Worm (Caenorhabditis elegans): ENCODE results near the gene ugt-35.

Gene ugt-35

ce11 chrV:10654165-10654564 is at the start of gene ugt-35:
Gene ugt-35 (minus strand): TSS chrV:10654265.
- TF ChIP-seq unc-86 (tag; optimal IDR thresholded peaks at IDR 0.05) (no peak), jun-1 (tag; optimal IDR thresholded peaks at IDR 0.05) (no peak), snpc-4 (tag; optimal IDR thresholded peaks at IDR 0.05) (no peak), isw-1 (GFP tag; IDR thresholded peaks at IDR 0.05) (no peak), lir-3 (tag; optimal IDR thresholded peaks at IDR 0.05; ENCODE audit: poor library complexity) (no peak), ceh-90 (tag; optimal IDR thresholded peaks at IDR 0.05) (no peak), nhr-84 (tag; optimal IDR thresholded peaks at IDR 0.05) (no peak), nhr-47 (tag; optimal IDR thresholded peaks at IDR 0.05) (no peak), ztf-4 (tag; optimal IDR thresholded peaks at IDR 0.05) (no peak), nhr-90 (tag; optimal IDR thresholded peaks at IDR 0.05; ENCODE audit: poor library complexity) (no peak), ces-1 (GFP tag; optimal IDR thresholded peaks at IDR 0.05) (no peak), lin-35 (GFP tag; optimal IDR thresholded peaks at IDR 0.05) (no peak), egl-27 (tag; optimal IDR thresholded peaks at IDR 0.05) (no peak), ama-1 (optimal IDR thresholded peaks at IDR 0.05) (no peak), unc-30 (tag; optimal IDR thresholded peaks at IDR 0.05) (no peak), nhr-76 (tag; optimal IDR thresholded peaks at IDR 0.05) (no peak), ets-5 (GFP tag; IDR thresholded peaks at IDR 0.05) (no peak), sox-4 (tag; optimal IDR thresholded peaks at IDR 0.05) (no peak)

ce11 chrV:10702910-10703309 is 48.8 kb upstream of the ugt-35 start:
- no peak for TF ChIP-seq mab-9 (GFP tag; IDR thresholded peaks at IDR 0.05)
- peak; percentile 60 for TF ChIP-seq nhr-85 (tag)
- no peak for TF ChIP-seq efl-1 (optimal IDR thresholded peaks at IDR 0.05)
- TF ChIP-seq efl-1 (GFP tag; optimal IDR thresholded peaks at IDR 0.05 in 1 of 2) = no peak
- TF ChIP-seq efl-3 (GFP tag; optimal IDR thresholded peaks at IDR 0.05) = no peak
- no peak for TF ChIP-seq unc-30 (tag; optimal IDR thresholded peaks at IDR 0.05)
- no peak for TF ChIP-seq jun-1 (tag; optimal IDR thresholded peaks at IDR 0.05)
- TF ChIP-seq nhr-77 (tag; optimal IDR thresholded peaks at IDR 0.05) = no peak
- no peak for TF ChIP-seq nhr-47 (tag; optimal IDR thresholded peaks at IDR 0.05)
- no peak for TF ChIP-seq unc-98 (GFP tag; IDR thresholded peaks at IDR 0.05)
- no peak for TF ChIP-seq fkh-8 (tag; optimal IDR thresholded peaks at IDR 0.05)
- TF ChIP-seq blmp-1 (tag; optimal IDR thresholded peaks at IDR 0.05) = peak; percentile 91
- peak; percentile 18 for TF ChIP-seq lin-14 (GFP tag; optimal IDR thresholded peaks at IDR 0.05)

- TF ChIP-seq ceh-8 (GFP tag; optimal IDR thresholded peaks at IDR 0.05) (no peak), sup-37 (GFP tag; optimal IDR thresholded peaks at IDR 0.05) (no peak), hlh-4 (tag; optimal IDR thresholded peaks at IDR 0.05) (no peak), sox-4 (tag; optimal IDR thresholded peaks at IDR 0.05) (no peak), blmp-1 (tag; optimal IDR thresholded peaks at IDR 0.05) (peak; percentile 44), snu-23 (GFP tag; optimal IDR thresholded peaks at IDR 0.05) (no peak), pag-3 (tag; optimal IDR thresholded peaks at IDR 0.05; ENCODE audit: borderline replicate concordance, insufficient read depth) (no peak), C04F5.9 (tag; optimal IDR thresholded peaks at IDR 0.05) (no peak), mep-1 (tag; optimal IDR thresholded peaks at IDR 0.05) (no peak), unc-130 (tag; optimal IDR thresholded peaks at IDR 0.05) (no peak), ama-1 (optimal IDR thresholded peaks at IDR 0.05) (no peak), C16A3.4 (tag; optimal IDR thresholded peaks at IDR 0.05) (no peak), unc-62 (GFP tag; optimal IDR thresholded peaks at IDR 0.05) (no peak), lin-14 (GFP tag; optimal IDR thresholded peaks at IDR 0.05) (peak; percentile 28), Y116A8C.19 (tag; optimal IDR thresholded peaks at IDR 0.05; ENCODE audit: borderline replicate concordance) (no peak), mdl-1 (tag; optimal IDR thresholded peaks at IDR 0.05) (no peak), elt-2 (tag; optimal IDR thresholded peaks at IDR 0.05) (no peak)
Measured at ce11 chrV:10702249-10702648, 48.2 kb upstream of the ugt-35 start, which contains the start of gene pph-1. Gene pph-1 (plus strand): TSS chrV:10702549.
